Fruit fly (Drosophila melanogaster) whole organism, embryonic: ENCODE measurements around the gene CG46310.
A peak's percentile ranks its signal among the peaks of the same experiment; 100 is the strongest.

ENCODE experiments used
- ATbp ChIP-seq: fragments of 200-800 bp; sonication (Bioruptor generic); optimal IDR thresholded peaks from 2 replicates; lab custom pipeline; 2017; ENCODE audit warnings: missing biosample characterization, mild to moderate bottlenecking, missing genetic modification characterization, missing genetic modification reagents
- Abd-B ChIP-seq: fragments of 200-800 bp; sonication (Bioruptor generic); optimal IDR thresholded peaks from 2 replicates; lab custom pipeline; 2018; ENCODE audit warnings: missing biosample characterization, mild to moderate bottlenecking, missing genetic modification characterization, moderate library complexity
- Adf1 ChIP-seq: fragments of 200-800 bp; sonication (Bioruptor generic); IDR thresholded peaks from 2 replicates; pipeline ENCODE4 v1.3.6; 2022; ENCODE audit warnings: missing biosample characterization, missing genetic modification characterization
- BEAF-32 ChIP-seq: fragments of 200-800 bp; sonication (Bioruptor generic); optimal IDR thresholded peaks from 3 replicates; lab custom pipeline; 2017; ENCODE audit warnings: missing biosample characterization, missing genetic modification characterization, mild to moderate bottlenecking, moderate library complexity, missing genetic modification reagents
- BtbVII ChIP-seq: fragments of 200-800 bp; sonication (Bioruptor generic); optimal IDR thresholded peaks from 3 replicates; lab custom pipeline; 2017; ENCODE audit warnings: missing biosample characterization, mild to moderate bottlenecking, missing genetic modification characterization
- CG12769 ChIP-seq: fragments of 200-800 bp; sonication (Bioruptor generic); optimal IDR thresholded peaks from 2 replicates; lab custom pipeline; 2019; ENCODE audit warnings: missing biosample characterization, mild to moderate bottlenecking, missing genetic modification characterization, moderate library complexity
- CG13296 ChIP-seq: fragments of 200-800 bp; sonication (Bioruptor generic); optimal IDR thresholded peaks from 3 replicates; lab custom pipeline; 2018; ENCODE audit warnings: missing biosample characterization, mild to moderate bottlenecking, missing genetic modification characterization
- CG16863 ChIP-seq: fragments of 200-800 bp; sonication (Bioruptor generic); optimal IDR thresholded peaks from 3 replicates; lab custom pipeline; 2016; ENCODE audit warnings: missing biosample characterization, missing genetic modification characterization
- CG1832 ChIP-seq: fragments of 200-800 bp; sonication (Bioruptor generic); optimal IDR thresholded peaks from 2 replicates; lab custom pipeline; 2017; ENCODE audit warnings: missing biosample characterization, mild to moderate bottlenecking, missing genetic modification characterization, inconsistent platforms
- CG18619 ChIP-seq: fragments of 200-800 bp; sonication (Bioruptor generic); optimal IDR thresholded peaks from 3 replicates; lab custom pipeline; 2017; ENCODE audit warnings: missing biosample characterization, mild to moderate bottlenecking, missing genetic modification characterization
- CG2199 ChIP-seq: fragments of 200-800 bp; sonication (Bioruptor generic); IDR thresholded peaks from 3 replicates; pipeline ENCODE4 v1.3.6; 2022; ENCODE audit warnings: missing biosample characterization, missing genetic modification characterization
- CG2678 ChIP-seq: fragments of 200-800 bp; sonication (Bioruptor generic); optimal IDR thresholded peaks from 3 replicates; lab custom pipeline; 2019; ENCODE audit warnings: missing biosample characterization, mild to moderate bottlenecking, missing genetic modification characterization, moderate library complexity
- CG31224 ChIP-seq: fragments of 200-800 bp; sonication (Bioruptor generic); IDR thresholded peaks from 2 replicates; pipeline ENCODE4 v1.3.6; 2022; ENCODE audit warnings: missing biosample characterization, missing genetic modification characterization
- CG43689 ChIP-seq: fragments of 200-800 bp; sonication (Bioruptor generic); IDR thresholded peaks from 2 replicates; pipeline ENCODE4 v1.3.6; 2022; ENCODE audit warnings: missing biosample characterization, missing genetic modification characterization
- CG4707 ChIP-seq: fragments of 200-800 bp; sonication (Bioruptor generic); optimal IDR thresholded peaks from 2 replicates; lab custom pipeline; 2018; ENCODE audit warnings: missing biosample characterization, mild to moderate bottlenecking, missing genetic modification characterization, moderate library complexity
- CG6254 ChIP-seq: fragments of 200-800 bp; sonication (Bioruptor generic); optimal IDR thresholded peaks from 3 replicates; lab custom pipeline; 2017; ENCODE audit warnings: mild to moderate bottlenecking, missing biosample characterization, missing genetic modification reagents, missing genetic modification characterization
- CG6689 ChIP-seq: fragments of 200-800 bp; sonication (Bioruptor generic); IDR thresholded peaks from 2 replicates; pipeline ENCODE4 v1.3.6; 2022; ENCODE audit warnings: missing biosample characterization, missing genetic modification characterization
- CG6813 ChIP-seq: fragments of 200-800 bp; sonication (Bioruptor generic); optimal IDR thresholded peaks from 2 replicates; lab custom pipeline; 2017; ENCODE audit warnings: missing biosample characterization, missing genetic modification characterization, mild to moderate bottlenecking, moderate library complexity, missing genetic modification reagents
- CG7357 ChIP-seq: fragments of 200-800 bp; sonication (Bioruptor generic); IDR thresholded peaks from 3 replicates; pipeline ENCODE4 v1.3.6; 2022; ENCODE audit warnings: missing biosample characterization, missing genetic modification characterization
- CHES-1-like ChIP-seq: fragments of 200-800 bp; sonication (Bioruptor generic); optimal IDR thresholded peaks from 2 replicates; lab custom pipeline; 2016; ENCODE audit warnings: missing biosample characterization, missing genetic modification characterization
- E2f2 ChIP-seq: fragments of 200-800 bp; sonication (Bioruptor generic); IDR thresholded peaks from 2 replicates; pipeline ENCODE4 v1.3.6; 2022; ENCODE audit warnings: missing biosample characterization, missing genetic modification characterization
- Fer1 ChIP-seq: fragments of 200-800 bp; sonication (Bioruptor generic); optimal IDR thresholded peaks from 2 replicates; lab custom pipeline; 2017; ENCODE audit warnings: missing biosample characterization, mild to moderate bottlenecking, missing genetic modification characterization
- HHEX ChIP-seq: fragments of 200-800 bp; sonication (Bioruptor generic); optimal IDR thresholded peaks from 3 replicates; lab custom pipeline; 2017; ENCODE audit warnings: missing biosample characterization, mild to moderate bottlenecking, missing genetic modification characterization, missing genetic modification reagents
- HmgZ ChIP-seq: fragments of 200-800 bp; sonication (Bioruptor generic); optimal IDR thresholded peaks from 2 replicates; lab custom pipeline; 2018; ENCODE audit warnings: missing biosample characterization, mild to moderate bottlenecking, missing genetic modification characterization
- Hmr ChIP-seq: fragments of 200-800 bp; sonication (Bioruptor generic); optimal IDR thresholded peaks from 3 replicates; lab custom pipeline; 2017; ENCODE audit warnings: mild to moderate bottlenecking, missing biosample characterization, missing genetic modification reagents, missing genetic modification characterization
- Pdp1 ChIP-seq, 2 experiments: fragments of 200-800 bp; sonication (Bioruptor generic); optimal IDR thresholded peaks; 3 replicates each; lab custom pipeline; 2016; ENCODE audit warnings: missing biosample characterization in 2 of 2, missing genetic modification characterization in 2 of 2, mild to moderate bottlenecking in 1 of 2, moderate library complexity in 1 of 2
- Scr ChIP-seq: fragments of 200-800 bp; sonication (Bioruptor generic); IDR thresholded peaks from 2 replicates; pipeline ENCODE4 v1.3.6; 2022; ENCODE audit warnings: missing biosample characterization, missing genetic modification characterization; ENCODE audit not compliant: partially characterized antibody
- chinmo ChIP-seq: fragments of 200-800 bp; sonication (Bioruptor generic); IDR thresholded peaks from 4 replicates; pipeline ENCODE4 v1.3.6; 2022; ENCODE audit warnings: missing biosample characterization, missing genetic modification characterization; ENCODE audit not compliant: partially characterized antibody
- cwo ChIP-seq: fragments of 200-800 bp; sonication (Bioruptor generic); optimal IDR thresholded peaks from 3 replicates; lab custom pipeline; 2017; ENCODE audit warnings: missing biosample characterization, missing genetic modification characterization, mild to moderate bottlenecking, moderate library complexity, missing genetic modification reagents
- dmrt11E ChIP-seq: fragments of 200-800 bp; sonication (Bioruptor generic); optimal IDR thresholded peaks from 3 replicates; lab custom pipeline; 2018; ENCODE audit warnings: missing biosample characterization, mild to moderate bottlenecking, missing genetic modification characterization, moderate library complexity
- fru ChIP-seq: fragments of >200 bp; optimal IDR thresholded peaks from 2 replicates; lab custom pipeline; 2017
- gem ChIP-seq: fragments of 200-800 bp; sonication (Bioruptor generic); optimal IDR thresholded peaks from 2 replicates; lab custom pipeline; 2019; ENCODE audit warnings: missing biosample characterization, mild to moderate bottlenecking, missing genetic modification characterization, moderate library complexity
- grau ChIP-seq: fragments of 200-800 bp; optimal IDR thresholded peaks from 3 replicates; lab custom pipeline; 2019; ENCODE audit warnings: missing biosample characterization, mild to moderate bottlenecking, missing genetic modification characterization, moderate library complexity
- gsb ChIP-seq: fragments of 200-800 bp; sonication (Bioruptor generic); IDR thresholded peaks from 2 replicates; pipeline ENCODE4 v1.3.6; 2022; ENCODE audit warnings: missing biosample characterization, missing genetic modification characterization
- ind ChIP-seq: fragments of 200-800 bp; sonication (Bioruptor generic); optimal IDR thresholded peaks from 3 replicates; lab custom pipeline; 2016; ENCODE audit warnings: missing biosample characterization, missing genetic modification characterization
- knrl ChIP-seq: fragments of 200-800 bp; sonication (Bioruptor generic); IDR thresholded peaks from 3 replicates; pipeline ENCODE4 v1.3.6; 2022; ENCODE audit warnings: missing biosample characterization, missing genetic modification characterization; ENCODE audit not compliant: partially characterized antibody
- lab ChIP-seq: fragments of 200-800 bp; sonication (Bioruptor generic); optimal IDR thresholded peaks from 3 replicates; lab custom pipeline; 2017; ENCODE audit warnings: missing biosample characterization, missing genetic modification characterization, mild to moderate bottlenecking, moderate library complexity, missing genetic modification reagents
- mirr ChIP-seq: fragments of 200-800 bp; sonication (Bioruptor generic); optimal IDR thresholded peaks from 3 replicates; lab custom pipeline; 2018; ENCODE audit warnings: missing biosample characterization, mild to moderate bottlenecking, missing genetic modification characterization
- pb ChIP-seq: fragments of 200-800 bp; sonication (Bioruptor generic); optimal IDR thresholded peaks from 3 replicates; lab custom pipeline; 2016; ENCODE audit warnings: missing biosample characterization, missing genetic modification characterization
- psq ChIP-seq: fragments of 200-800 bp; sonication (Bioruptor generic); optimal IDR thresholded peaks from 2 replicates; lab custom pipeline; 2017; ENCODE audit warnings: missing biosample characterization, missing genetic modification characterization
- ro ChIP-seq: fragments of 200-800 bp; sonication (Bioruptor generic); IDR thresholded peaks from 2 replicates; pipeline ENCODE4 v1.3.6; 2022; ENCODE audit warnings: missing biosample characterization, missing genetic modification characterization
- schlank ChIP-seq: fragments of 200-800 bp; sonication (Bioruptor generic); optimal IDR thresholded peaks from 2 replicates; lab custom pipeline; 2018; ENCODE audit warnings: missing biosample characterization, mild to moderate bottlenecking, missing genetic modification characterization
- sd ChIP-seq: fragments of 200-800 bp; sonication (Bioruptor generic); optimal IDR thresholded peaks from 3 replicates; lab custom pipeline; 2018; ENCODE audit warnings: missing biosample characterization, mild to moderate bottlenecking, missing genetic modification characterization, moderate library complexity
- sens ChIP-seq: fragments of 200-800 bp; sonication (Bioruptor generic); peaks from one replicate; lab custom pipeline; 2016; ENCODE audit warnings: missing biosample characterization, missing genetic modification characterization
- slbo ChIP-seq: fragments of 200-800 bp; sonication (Bioruptor generic); IDR thresholded peaks from 2 replicates; pipeline ENCODE4 v1.3.6; 2022; ENCODE audit warnings: missing biosample characterization, missing genetic modification characterization
- trem ChIP-seq: fragments of 200-800 bp; optimal IDR thresholded peaks from 3 replicates; lab custom pipeline; 2019; ENCODE audit warnings: missing biosample characterization, mild to moderate bottlenecking, missing genetic modification characterization, moderate library complexity
- twi ChIP-seq: fragments of 200-800 bp; optimal IDR thresholded peaks from 2 replicates; lab custom pipeline; 2019; ENCODE audit warnings: missing biosample characterization, mild to moderate bottlenecking, missing genetic modification characterization, moderate library complexity
- vvl ChIP-seq: fragments of 200-800 bp; sonication (Bioruptor generic); IDR thresholded peaks from 2 replicates; pipeline ENCODE4 v1.3.6; 2022; ENCODE audit warnings: missing biosample characterization, missing genetic modification characterization
- zen ChIP-seq: fragments of 200-800 bp; sonication (Bioruptor generic); optimal IDR thresholded peaks from 3 replicates; lab custom pipeline; 2018; ENCODE audit warnings: missing biosample characterization, mild to moderate bottlenecking, missing genetic modification characterization, moderate library complexity

The CG46310 gene

DNA sequence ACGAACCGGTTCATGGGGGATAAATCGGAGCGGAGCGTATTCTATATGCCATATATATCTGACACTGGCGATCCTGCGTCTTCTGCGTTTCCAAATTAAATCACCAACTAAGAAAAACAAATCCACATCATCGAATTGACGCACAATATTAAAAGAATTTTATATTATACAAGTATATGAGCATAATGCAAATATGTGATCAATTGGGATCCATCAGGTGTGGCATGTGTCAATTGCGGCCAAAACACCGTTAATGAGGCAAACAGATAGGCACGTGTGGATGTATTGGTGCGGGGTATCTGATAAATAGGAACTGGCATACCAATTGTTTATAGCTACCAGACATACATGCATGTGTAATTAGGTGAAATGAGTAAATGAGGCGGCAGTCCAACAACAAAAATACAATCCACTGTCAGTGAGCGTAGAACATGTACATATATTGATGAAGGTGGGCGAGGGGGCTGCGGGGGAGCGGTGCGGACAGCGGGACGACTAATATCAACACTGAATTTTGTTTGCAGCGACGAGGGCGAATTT lies 4.4 kb downstream of the CG46310 start (continued):
- TF ChIP-seq Scr (GFP tag; lab: Robert Waterston, UW) (no peak), sd (peak; percentile 28), CG6689 (GFP tag; lab: Robert Waterston, UW) (no peak), CG4707 (GFP tag; lab: Kevin White, UChicago) (no peak), pb (GFP tag; lab: Kevin White, UChicago) (no peak), dmrt11E (tag; lab: Kevin White, UChicago) (no peak), chinmo (GFP tag; lab: Robert Waterston, UW) (0 out of 4 replicates have a peak, but pooled peaks have one; percentile 37), grau (tag; lab: Kevin White, UChicago) (peak; percentile 13), CHES-1-like (GFP tag; lab: Kevin White, UChicago) (no peak), sens (GFP tag; lab: Kevin White, UChicago) (peak; percentile 42), CG6254 (no peak), vvl (GFP tag; lab: Robert Waterston, UW) (0 out of 2 replicates have a peak, but pooled peaks have one; percentile 9), CG18619 (no peak), ind (GFP tag; lab: Kevin White, UChicago) (no peak), HHEX (GFP tag; lab: Kevin White, UChicago) (peak; percentile 48), E2f2 (GFP tag; lab: Robert Waterston, UW) (no peak), trem (tag; lab: Kevin White, UChicago) (no peak), Pdp1 (GFP tag; optimal IDR thresholded peaks at IDR 0.05; lab: Kevin White, UChicago) (no peak), slbo (GFP tag; lab: Robert Waterston, UW) (peak; percentile 30; the same call in 1 of the 2 replicates), BtbVII (GFP tag; lab: Kevin White, UChicago) (peak; percentile 68), CG2678 (tag; lab: Kevin White, UChicago) (peak; percentile 37), cwo (peak; percentile 37), twi (tag; lab: Kevin White, UChicago) (no peak), knrl (GFP tag; lab: Robert Waterston, UW) (no peak), HmgZ (no peak), CG12769 (peak; percentile 5), gsb (GFP tag; lab: Robert Waterston, UW) (0 out of 2 replicates have a peak, but pooled peaks have one; percentile 20), CG43689 (GFP tag; lab: Robert Waterston, UW) (no peak)

DNA sequence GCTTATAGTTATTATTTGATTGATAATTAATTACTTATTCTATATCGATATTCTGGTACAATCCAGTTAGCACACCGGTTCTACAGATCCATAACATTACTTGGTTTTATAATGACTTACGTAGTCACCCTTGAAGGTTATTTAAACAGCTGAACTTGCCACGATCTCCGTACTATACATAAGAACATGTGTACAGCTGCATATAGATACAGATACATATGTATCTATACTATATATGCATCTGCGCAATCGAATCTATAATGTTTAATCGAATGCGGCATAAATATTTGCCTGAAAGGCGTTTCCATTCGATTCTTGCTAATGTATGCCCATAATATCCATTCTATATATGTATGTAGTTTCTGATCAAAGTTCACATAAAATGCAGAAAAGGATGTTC lies 5.7 kb downstream of the CG46310 start:
- TF ChIP-seq ATbp (GFP tag; lab: Kevin White, UChicago) (peak; percentile 4), CG16863 (GFP tag; lab: Kevin White, UChicago) (no peak), CG6813 (no peak), Abd-B (no peak), CG31224 (GFP tag; lab: Robert Waterston, UW) (no peak), Fer1 (GFP tag; lab: Kevin White, UChicago) (peak; percentile 10), chinmo (GFP tag; lab: Robert Waterston, UW) (no peak), CG13296 (GFP tag; lab: Kevin White, UChicago) (peak; percentile 19), trem (tag; lab: Kevin White, UChicago) (no peak), CG7357 (GFP tag; lab: Robert Waterston, UW) (no peak), psq (GFP tag; lab: Kevin White, UChicago) (no peak), zen (tag; lab: Kevin White, UChicago) (no peak), CG1832 (GFP tag; lab: Kevin White, UChicago) (no peak), lab (peak; percentile 16), fru (lab: Kevin White, UChicago) (no peak), CG2199 (no peak), Adf1 (GFP tag; lab: Robert Waterston, UW) (no peak), Scr (GFP tag; lab: Robert Waterston, UW) (no peak), BEAF-32 (GFP tag; lab: Kevin White, UChicago) (no peak), gem (tag; lab: Kevin White, UChicago) (peak; percentile 1), Hmr (GFP tag; lab: Kevin White, UChicago) (peak; percentile 47), BtbVII (GFP tag; lab: Kevin White, UChicago) (peak; percentile 16), mirr (GFP tag; lab: Kevin White, UChicago) (no peak), schlank (tag; lab: Kevin White, UChicago) (no peak), ro (no peak)
